Worm (Caenorhabditis elegans) whole organism, late embryonic: Measurements from ENCODE around the gene C02B8.7.

Experiments
- C08G9.2 ChIP-seq: sonication (generic microtip); optimal IDR thresholded peaks from 2 replicates; lab custom pipeline; 2016; ENCODE audit warnings: mild to moderate bottlenecking, missing genetic modification characterization, moderate library complexity, missing compliant biosample characterization
- F13H6.1 ChIP-seq: sonication (generic microtip); optimal IDR thresholded peaks from 2 replicates; lab custom pipeline; 2016; ENCODE audit warnings: missing genetic modification characterization, missing compliant biosample characterization
- K02D7.2 ChIP-seq: sonication (generic microtip); optimal IDR thresholded peaks from 2 replicates; lab custom pipeline; 2017; ENCODE audit warnings: mild to moderate bottlenecking, missing genetic modification characterization, missing compliant biosample characterization
- K09A11.1 ChIP-seq: sonication (generic microtip); optimal IDR thresholded peaks from 2 replicates; lab custom pipeline; 2017; ENCODE audit warnings: antibody characterized with exemption, mild to moderate bottlenecking, missing genetic modification characterization, missing compliant biosample characterization; ENCODE audit not compliant: insufficient read depth
- Y22D7AL.16 ChIP-seq: sonication (generic microtip); optimal IDR thresholded peaks from 2 replicates; lab custom pipeline; 2016; ENCODE audit warnings: missing genetic modification characterization, missing compliant biosample characterization
- ama-1 ChIP-seq: fragments of 150-350 bp; optimal IDR thresholded peaks from 2 replicates; lab custom pipeline; 2014
- ceh-18 ChIP-seq: sonication (generic microtip); optimal IDR thresholded peaks from 2 replicates; lab custom pipeline; 2016; ENCODE audit warnings: missing genetic modification characterization, missing compliant biosample characterization
- ceh-2 ChIP-seq: sonication (generic microtip); optimal IDR thresholded peaks from 2 replicates; lab custom pipeline; 2016; ENCODE audit warnings: missing genotype, missing genetic modification characterization, missing compliant biosample characterization
- ceh-30 ChIP-seq: fragments of 150-350 bp; optimal IDR thresholded peaks from 2 replicates; lab custom pipeline; 2014; ENCODE audit warnings: missing biosample characterization, missing genetic modification characterization
- ceh-31 ChIP-seq: sonication (generic microtip); optimal IDR thresholded peaks from 2 replicates; lab custom pipeline; 2016; ENCODE audit warnings: missing genetic modification characterization, missing compliant biosample characterization
- ceh-34 ChIP-seq: sonication (generic microtip); optimal IDR thresholded peaks from 2 replicates; lab custom pipeline; 2016; ENCODE audit warnings: mild to moderate bottlenecking, missing genetic modification characterization, missing compliant biosample characterization
- ceh-45 ChIP-seq: fragments of 200-800 bp; sonication (Bioruptor generic); IDR thresholded peaks from 2 replicates; pipeline ENCODE4 v1.3.6; 2022; ENCODE audit warnings: missing genetic modification reagents, missing genetic modification characterization, missing compliant biosample characterization
- ceh-48 ChIP-seq: sonication (generic microtip); optimal IDR thresholded peaks from 2 replicates; lab custom pipeline; 2016; ENCODE audit warnings: missing genetic modification characterization, inconsistent platforms, missing compliant biosample characterization
- ceh-6 ChIP-seq: fragments of 200-800 bp; sonication (Bioruptor generic); optimal IDR thresholded peaks from 2 replicates; lab custom pipeline; 2018; ENCODE audit warnings: mild to moderate bottlenecking, missing genetic modification characterization, missing compliant biosample characterization
- che-1 ChIP-seq: sonication (generic microtip); optimal IDR thresholded peaks from 2 replicates; lab custom pipeline; 2016; ENCODE audit warnings: mild to moderate bottlenecking, missing genetic modification characterization, missing compliant biosample characterization
- dve-1 ChIP-seq: sonication (generic microtip); optimal IDR thresholded peaks from 2 replicates; lab custom pipeline; 2017; ENCODE audit warnings: antibody characterized with exemption, mild to moderate bottlenecking, missing genetic modification characterization, missing compliant biosample characterization
- eyg-1 ChIP-seq: sonication (generic microtip); optimal IDR thresholded peaks from 2 replicates; lab custom pipeline; 2016; ENCODE audit warnings: missing genotype, missing genetic modification characterization, missing compliant biosample characterization
- fax-1 ChIP-seq: sonication (generic microtip); optimal IDR thresholded peaks from 2 replicates; lab custom pipeline; 2016; ENCODE audit warnings: missing genotype, missing genetic modification characterization, missing compliant biosample characterization
- fkh-10 ChIP-seq: fragments of 150-350 bp; optimal IDR thresholded peaks from 2 replicates; lab custom pipeline; 2014; ENCODE audit warnings: missing biosample characterization, missing genetic modification reagents, missing genetic modification characterization
- fkh-6 ChIP-seq: sonication (generic microtip); optimal IDR thresholded peaks from 2 replicates; lab custom pipeline; 2016; ENCODE audit warnings: missing genetic modification characterization, missing compliant biosample characterization
- hlh-13 ChIP-seq: fragments of 200-800 bp; sonication (Bioruptor generic); optimal IDR thresholded peaks from 2 replicates; lab custom pipeline; 2018; ENCODE audit warnings: mild to moderate bottlenecking, missing genetic modification characterization, missing compliant biosample characterization
- hlh-15 ChIP-seq: sonication (generic microtip); optimal IDR thresholded peaks from 2 replicates; lab custom pipeline; 2016; ENCODE audit warnings: missing genetic modification characterization, missing compliant biosample characterization
- hlh-30 ChIP-seq: sonication (generic microtip); optimal IDR thresholded peaks from 2 replicates; lab custom pipeline; 2017; ENCODE audit warnings: antibody characterized with exemption, missing genetic modification characterization, missing compliant biosample characterization; ENCODE audit not compliant: insufficient read depth
- hlh-6 ChIP-seq: sonication (generic microtip); optimal IDR thresholded peaks from 2 replicates; lab custom pipeline; 2016; ENCODE audit warnings: missing genotype, missing genetic modification characterization, missing compliant biosample characterization
- hlh-8 ChIP-seq: sonication (generic microtip); optimal IDR thresholded peaks from 2 replicates; lab custom pipeline; 2016; ENCODE audit warnings: missing genotype, missing genetic modification characterization, missing compliant biosample characterization
- lin-11 ChIP-seq: fragments of 200-800 bp; sonication (Bioruptor generic); optimal IDR thresholded peaks from 2 replicates; lab custom pipeline; 2018; ENCODE audit warnings: mild to moderate bottlenecking, missing genetic modification characterization, missing compliant biosample characterization
- madf-2 ChIP-seq: sonication (generic microtip); optimal IDR thresholded peaks from 2 replicates; lab custom pipeline; 2017; ENCODE audit warnings: missing genetic modification characterization, missing compliant biosample characterization
- nhr-232 ChIP-seq: sonication (generic microtip); optimal IDR thresholded peaks from 2 replicates; lab custom pipeline; 2016; ENCODE audit warnings: missing genetic modification characterization, missing compliant biosample characterization
- odd-2 ChIP-seq: sonication (generic microtip); optimal IDR thresholded peaks from 2 replicates; lab custom pipeline; 2017; ENCODE audit warnings: antibody characterized with exemption, mild to moderate bottlenecking, missing genetic modification characterization, missing compliant biosample characterization
- pat-9 ChIP-seq: fragments of 200-800 bp; sonication (Bioruptor generic); optimal IDR thresholded peaks from 2 replicates; lab custom pipeline; 2018; ENCODE audit warnings: mild to moderate bottlenecking, missing genetic modification characterization, moderate library complexity, missing compliant biosample characterization
- pha-4 ChIP-seq: fragments of 150-350 bp; optimal IDR thresholded peaks from 2 replicates; lab custom pipeline; 2018; ENCODE audit warnings: missing biosample characterization, missing genetic modification reagents, missing genetic modification characterization
- pqm-1 ChIP-seq: sonication (generic microtip); optimal IDR thresholded peaks from 2 replicates; lab custom pipeline; 2016; ENCODE audit warnings: missing genetic modification characterization, missing compliant biosample characterization
- pros-1 ChIP-seq: fragments of 150-350 bp; optimal IDR thresholded peaks from 2 replicates; lab custom pipeline; 2014; ENCODE audit warnings: missing biosample characterization, missing genetic modification reagents, missing genetic modification characterization
- ref-2 ChIP-seq: sonication (generic microtip); optimal IDR thresholded peaks from 2 replicates; lab custom pipeline; 2016; ENCODE audit warnings: missing genetic modification characterization, missing compliant biosample characterization
- rnt-1 ChIP-seq: sonication (generic microtip); optimal IDR thresholded peaks from 2 replicates; lab custom pipeline; 2016; ENCODE audit warnings: missing genetic modification characterization, missing compliant biosample characterization
- sox-2 ChIP-seq: fragments of 200-800 bp; sonication (Bioruptor generic); IDR thresholded peaks from 2 replicates; pipeline ENCODE4 v1.3.6; 2022; ENCODE audit warnings: missing genetic modification reagents, missing genetic modification characterization, missing compliant biosample characterization
- sox-4 ChIP-seq: sonication (generic microtip); optimal IDR thresholded peaks from 2 replicates; lab custom pipeline; 2017; ENCODE audit warnings: mild to moderate bottlenecking, missing genetic modification characterization, inconsistent platforms, missing compliant biosample characterization
- syd-9 ChIP-seq: sonication (generic microtip); optimal IDR thresholded peaks from 2 replicates; lab custom pipeline; 2016; ENCODE audit warnings: mild to moderate bottlenecking, missing genetic modification characterization, moderate library complexity, missing compliant biosample characterization
- tbx-7 ChIP-seq: sonication (generic microtip); optimal IDR thresholded peaks from 2 replicates; lab custom pipeline; 2016; ENCODE audit warnings: missing genotype, missing genetic modification characterization, missing compliant biosample characterization
- unc-3 ChIP-seq, 2 experiments: fragments of 200-800 bp in 1 of 2; sonication (Bioruptor generic) in 1 of 2; sonication (generic microtip) in 1 of 2; conservative IDR thresholded peaks in 1 of 2; optimal IDR thresholded peaks in 1 of 2; 2 replicates each; pipeline versions ENCODE4 v1.3.6 to Lab custom; 2016 to 2022; ENCODE audit warnings: missing compliant biosample characterization in 2 of 2, missing genetic modification characterization in 2 of 2, missing genetic modification reagents in 1 of 2
- unc-42 ChIP-seq: sonication (generic microtip); optimal IDR thresholded peaks from 2 replicates; lab custom pipeline; 2016; ENCODE audit warnings: missing genotype, missing genetic modification characterization, missing compliant biosample characterization
- unc-55 ChIP-seq: sonication (generic microtip); optimal IDR thresholded peaks from 2 replicates; lab custom pipeline; 2017; ENCODE audit warnings: missing biosample characterization, missing genetic modification reagents, missing genetic modification characterization

The C02B8.7 gene

DNA sequence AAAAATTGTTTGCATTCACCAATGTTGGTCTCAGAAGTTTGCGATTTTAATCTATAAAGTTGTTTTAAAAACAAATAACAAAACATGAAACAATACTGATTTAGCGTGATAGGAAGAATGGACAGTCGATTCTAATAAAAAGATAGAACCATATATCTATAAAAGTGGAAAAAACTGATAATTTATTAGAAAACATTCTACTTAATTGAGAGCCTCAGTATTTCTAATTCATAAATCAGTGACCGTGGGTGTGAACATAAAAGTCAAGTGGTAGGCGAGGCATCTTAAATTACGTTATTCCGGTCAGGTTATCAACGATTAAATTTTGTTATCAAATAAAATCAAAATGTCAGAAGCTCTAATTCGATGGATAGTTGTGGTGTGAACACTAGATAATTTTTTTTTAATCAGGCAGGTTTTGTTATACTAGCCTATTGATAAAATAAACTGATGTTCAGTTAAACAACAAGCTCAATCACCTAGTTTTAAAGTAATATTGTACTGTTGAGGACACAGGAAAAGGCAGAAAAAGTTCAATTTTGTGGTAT lies 38.8 kb downstream of the C02B8.7 start, which contains the start of gene catp-5:
catp-5 (minus strand) TSS at position 51 of the 548 bp plus-strand sequence.
- TF ChIP-seq fkh-10 (GFP tag; lab: Kevin White, UChicago) (no peak), C08G9.2 (tag; lab: Kevin White, UChicago) (no peak), ceh-2 (tag; lab: Kevin White, UChicago) (no peak), ceh-30 (tag; lab: Kevin White, UChicago) (no peak), syd-9 (tag; lab: Kevin White, UChicago) (no peak)

DNA sequence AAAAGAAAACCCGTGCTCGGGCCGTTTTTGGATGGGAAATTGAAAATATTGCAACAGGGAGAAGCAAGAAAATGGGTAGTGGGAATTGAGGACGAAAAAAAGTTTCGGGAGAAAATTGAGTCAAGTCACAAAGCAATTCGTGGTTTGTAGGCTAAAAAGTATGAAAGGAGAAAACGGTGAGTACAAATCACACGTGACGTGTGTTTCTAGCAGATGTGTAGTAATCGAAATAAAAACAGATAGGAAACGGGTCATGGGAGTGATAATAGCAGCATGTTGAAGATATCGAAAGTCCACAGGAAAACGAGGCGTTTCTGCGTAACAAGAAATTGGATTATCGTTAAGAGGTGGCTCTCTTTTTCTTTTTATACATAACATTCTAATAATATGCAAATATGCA lies 47.8 kb downstream of the C02B8.7 start:
- TF ChIP-seq ama-1 (no peak), unc-3 (GFP tag; conservative IDR thresholded peaks at IDR 0.05; lab: Robert Waterston, UW) (no peak), unc-3 (tag; optimal IDR thresholded peaks at IDR 0.05; lab: Kevin White, UChicago) (no peak), K02D7.2 (no peak), hlh-30 (no peak), unc-42 (peak; percentile 68), madf-2 (tag; lab: Kevin White, UChicago) (no peak)

DNA sequence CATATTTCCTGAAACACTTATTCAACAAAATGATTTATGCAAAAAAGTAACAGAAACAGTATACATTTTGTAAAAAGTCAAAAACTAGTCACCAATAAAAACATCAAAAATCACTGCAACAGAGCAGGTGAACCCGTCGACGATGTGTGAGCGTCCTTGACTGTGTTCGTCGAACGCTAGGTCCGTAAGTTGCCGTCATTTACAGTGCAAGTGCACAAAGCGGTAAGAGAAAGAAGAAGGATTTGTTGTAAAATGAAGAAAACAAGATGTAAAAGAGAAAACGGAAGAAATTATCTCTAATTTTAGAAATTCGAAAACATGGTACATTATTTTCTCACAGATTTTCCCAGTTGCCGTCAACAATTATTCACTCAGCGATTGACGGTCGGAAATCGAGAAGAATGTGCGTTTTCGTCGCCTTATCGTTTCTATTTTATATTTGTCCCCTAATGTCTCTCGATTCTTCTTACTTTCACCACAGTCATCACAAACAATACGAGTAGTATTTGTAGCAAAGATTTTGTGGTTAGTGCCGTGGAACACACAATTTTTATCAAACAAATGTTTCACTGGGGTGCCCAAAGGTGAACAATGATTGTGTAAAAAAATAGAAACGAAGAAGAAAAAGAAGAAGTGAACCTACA lies 48.3 kb downstream of the C02B8.7 start:
- no peak for TF ChIP-seq pqm-1
- TF ChIP-seq Y22D7AL.16 (tag; lab: Kevin White, UChicago): no peak
- no peak for TF ChIP-seq hlh-6 (tag; lab: Kevin White, UChicago)
- no peak for TF ChIP-seq pros-1 (tag; lab: Kevin White, UChicago)
- TF ChIP-seq eyg-1 (tag; lab: Kevin White, UChicago): no peak
- TF ChIP-seq unc-3 (GFP tag; conservative IDR thresholded peaks at IDR 0.05; lab: Robert Waterston, UW): no peak
- no peak for TF ChIP-seq unc-3 (tag; optimal IDR thresholded peaks at IDR 0.05; lab: Kevin White, UChicago)
- TF ChIP-seq pha-4: no peak
- no peak for TF ChIP-seq K02D7.2
- no peak for TF ChIP-seq odd-2 (tag; lab: Kevin White, UChicago)
- TF ChIP-seq unc-55: no peak
- no peak for TF ChIP-seq K09A11.1
- TF ChIP-seq F13H6.1 (tag; lab: Kevin White, UChicago): no peak
- TF ChIP-seq C08G9.2 (tag; lab: Kevin White, UChicago): no peak
- TF ChIP-seq unc-42: no peak
- no peak for TF ChIP-seq ceh-34 (tag; lab: Kevin White, UChicago)
- TF ChIP-seq dve-1 (tag; lab: Kevin White, UChicago): no peak
- no peak for TF ChIP-seq hlh-15
- no peak for TF ChIP-seq tbx-7
- no peak for TF ChIP-seq lin-11 (tag; lab: Kevin White, UChicago)
- no peak for TF ChIP-seq hlh-8 (tag; lab: Kevin White, UChicago)

DNA sequence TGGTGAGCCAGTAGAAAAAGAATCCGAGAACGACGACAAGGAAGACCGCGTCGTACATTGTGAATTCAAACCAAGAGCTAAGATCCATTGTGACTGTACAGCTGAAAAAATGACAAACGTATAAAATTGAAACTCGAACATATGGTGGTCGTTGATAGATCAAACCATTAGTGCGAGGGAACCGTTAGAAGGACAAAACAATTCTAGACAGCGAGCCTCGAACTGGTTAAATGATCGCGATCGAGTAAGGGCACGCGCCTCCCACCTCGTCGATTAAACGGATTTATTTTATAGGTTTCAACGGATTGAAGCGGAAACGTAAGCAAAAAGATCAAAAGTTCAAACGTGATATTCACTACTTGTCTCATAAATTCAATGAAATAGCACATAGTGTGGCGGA lies 49.2 kb downstream of the C02B8.7 start, which contains the start of gene vem-1:
vem-1 (minus strand) TSS at position 101 of the 400 bp plus-strand sequence.
- no peak for TF ChIP-seq ceh-6 (GFP tag; lab: Kevin White, UChicago)
- no peak for TF ChIP-seq pat-9 (tag; lab: Kevin White, UChicago)
- TF ChIP-seq ceh-48: no peak
- no peak for TF ChIP-seq sox-2
- TF ChIP-seq che-1 (tag; lab: Kevin White, UChicago): no peak
- no peak for TF ChIP-seq fax-1
- no peak for TF ChIP-seq sox-4 (tag; lab: Kevin White, UChicago)
- no peak for TF ChIP-seq pros-1 (tag; lab: Kevin White, UChicago)
- TF ChIP-seq ref-2 (tag; lab: Kevin White, UChicago): no peak
- TF ChIP-seq hlh-30: no peak
- no peak for TF ChIP-seq ceh-31 (tag; lab: Kevin White, UChicago)
- TF ChIP-seq unc-55: no peak
- no peak for TF ChIP-seq ceh-18 (tag; lab: Kevin White, UChicago)
- TF ChIP-seq fkh-6 (tag; lab: Kevin White, UChicago): no peak
- TF ChIP-seq dve-1 (tag; lab: Kevin White, UChicago): no peak
- TF ChIP-seq rnt-1: no peak
- TF ChIP-seq hlh-13 (GFP tag; lab: Kevin White, UChicago): no peak
- TF ChIP-seq nhr-232 (tag; lab: Kevin White, UChicago): no peak
- TF ChIP-seq ceh-45 (GFP tag; lab: Robert Waterston, UW): no peak
